Worm (Caenorhabditis elegans) whole organism, L4 larva: ENCODE data around the gene nhr-192.

Experiments used
- F44E2.7 ChIP-seq: fragments of 200-800 bp; sonication (Bioruptor generic); IDR thresholded peaks from 2 replicates; pipeline ENCODE4 v2.1.2; 2022; ENCODE audit warnings: missing genetic modification characterization, missing compliant biosample characterization
- F49E8.2 ChIP-seq: sonication (generic microtip); optimal IDR thresholded peaks from 2 replicates; lab custom pipeline; 2016; ENCODE audit warnings: missing compliant biosample characterization, mild to moderate bottlenecking, missing genetic modification characterization, borderline replicate concordance
- aha-1 ChIP-seq: fragments of 150-350 bp; peaks from one replicate; lab custom pipeline; 2014; ENCODE audit warnings: missing biosample characterization, missing genetic modification characterization
- ceh-20 ChIP-seq: fragments of 200-800 bp; sonication (Bioruptor generic); IDR thresholded peaks from 2 replicates; pipeline ENCODE4 v1.3.6; 2022; ENCODE audit warnings: missing genetic modification reagents, missing genetic modification characterization, missing compliant biosample characterization
- ceh-44 ChIP-seq: fragments of 200-800 bp; sonication (Bioruptor generic); IDR thresholded peaks from 2 replicates; pipeline ENCODE4 v1.3.6; 2022; ENCODE audit warnings: missing genetic modification reagents, missing genetic modification characterization, missing compliant biosample characterization
- ceh-82 ChIP-seq: sonication (generic microtip); optimal IDR thresholded peaks from 2 replicates; lab custom pipeline; 2017; ENCODE audit warnings: missing biosample characterization, missing genetic modification characterization
- ces-1 ChIP-seq: fragments of 150-350 bp; sonication (generic microtip); optimal IDR thresholded peaks from 4 replicates; lab custom pipeline; 2014; ENCODE audit warnings: missing biosample characterization, missing genetic modification reagents, missing genetic modification characterization
- daf-16 ChIP-seq, 3 experiments: sonication (generic microtip); optimal IDR thresholded peaks; 2 replicates each; lab custom pipeline; 2016 to 2017; ENCODE audit warnings: missing genetic modification characterization in 3 of 3, missing genetic modification reagents in 3 of 3, mild to moderate bottlenecking in 2 of 3, missing compliant biosample characterization in 2 of 3, missing biosample characterization in 1 of 3, moderate library complexity in 1 of 3
- daf-19 ChIP-seq: fragments of 200-800 bp; sonication (Bioruptor generic); conservative IDR thresholded peaks from 2 replicates; pipeline ENCODE4 v1.3.6; 2022; ENCODE audit warnings: missing genetic modification characterization, missing compliant biosample characterization
- dmd-6 ChIP-seq: fragments of 200-800 bp; sonication (Bioruptor generic); IDR thresholded peaks from 2 replicates; pipeline ENCODE4 v1.3.6; 2022; ENCODE audit warnings: missing genetic modification reagents, missing genetic modification characterization, missing compliant biosample characterization
- dve-1 ChIP-seq: sonication (generic microtip); optimal IDR thresholded peaks from 2 replicates; lab custom pipeline; 2017; ENCODE audit warnings: antibody characterized with exemption, mild to moderate bottlenecking, missing genetic modification characterization, missing compliant biosample characterization; ENCODE audit not compliant: insufficient read depth
- fkh-10 ChIP-seq: fragments of 150-350 bp; optimal IDR thresholded peaks from 2 replicates; lab custom pipeline; 2014; ENCODE audit warnings: missing biosample characterization, missing genetic modification reagents, missing genetic modification characterization
- hlh-11 ChIP-seq: fragments of 200-800 bp; sonication (Bioruptor generic); optimal IDR thresholded peaks from 2 replicates; lab custom pipeline; 2018; ENCODE audit warnings: mild to moderate bottlenecking, missing genetic modification characterization, missing compliant biosample characterization
- hmg-1.1 ChIP-seq: fragments of 200-800 bp; sonication (Bioruptor generic); IDR thresholded peaks from 2 replicates; pipeline ENCODE4 v1.3.6; 2022; ENCODE audit warnings: missing genetic modification reagents, missing genetic modification characterization, missing compliant biosample characterization
- jun-1 ChIP-seq: fragments of 150-350 bp; optimal IDR thresholded peaks from 2 replicates; lab custom pipeline; 2014; ENCODE audit warnings: missing biosample characterization, missing genetic modification reagents, missing genetic modification characterization
- lim-7 ChIP-seq: fragments of 200-800 bp; sonication (Bioruptor generic); IDR thresholded peaks from 2 replicates; pipeline ENCODE4 v1.3.6; 2022; ENCODE audit warnings: missing genetic modification characterization, missing compliant biosample characterization
- lin-1 ChIP-seq: fragments of 200-800 bp; sonication (Bioruptor generic); IDR thresholded peaks from 2 replicates; pipeline ENCODE4 v1.3.6; 2022; ENCODE audit warnings: missing genetic modification reagents, missing genetic modification characterization, missing compliant biosample characterization
- lin-29 ChIP-seq: fragments of 200-800 bp; sonication (Bioruptor generic); IDR thresholded peaks from 2 replicates; pipeline ENCODE4 v1.3.6; 2022; ENCODE audit warnings: missing genetic modification reagents, missing genetic modification characterization, missing compliant biosample characterization
- lin-38 ChIP-seq: fragments of 200-800 bp; sonication (Bioruptor generic); IDR thresholded peaks from 2 replicates; pipeline ENCODE4 v1.3.6; 2022; ENCODE audit warnings: missing genetic modification reagents, missing genetic modification characterization, missing compliant biosample characterization
- lin-39 ChIP-seq: fragments of 150-350 bp; optimal IDR thresholded peaks from 2 replicates; lab custom pipeline; 2014; ENCODE audit warnings: missing biosample characterization, missing genetic modification reagents, missing genetic modification characterization
- lir-3 ChIP-seq: sonication (generic microtip); optimal IDR thresholded peaks from 2 replicates; lab custom pipeline; 2016; ENCODE audit warnings: mild to moderate bottlenecking, missing genetic modification characterization, missing compliant biosample characterization
- lsy-2 ChIP-seq, 2 experiments: fragments of 150-350 bp in 1 of 2; sonication (generic microtip) in 1 of 2; optimal IDR thresholded peaks; 2 replicates each; lab custom pipeline; 2014 to 2017; ENCODE audit warnings: missing biosample characterization in 2 of 2, missing genetic modification characterization in 2 of 2
- mdt-29 ChIP-seq: fragments of 200-800 bp; sonication (Bioruptor generic); IDR thresholded peaks from 2 replicates; pipeline ENCODE4 v1.3.6; 2022; ENCODE audit warnings: missing genetic modification reagents, missing genetic modification characterization, missing compliant biosample characterization
- mes-2 ChIP-seq: sonication (generic microtip); optimal IDR thresholded peaks from 2 replicates; lab custom pipeline; 2016; ENCODE audit warnings: missing genotype, mild to moderate bottlenecking, missing genetic modification characterization, missing compliant biosample characterization; ENCODE audit not compliant: poor library complexity, severe bottlenecking
- mxl-3 ChIP-seq: fragments of 200-800 bp; sonication (Bioruptor generic); optimal IDR thresholded peaks from 2 replicates; lab custom pipeline; 2018; ENCODE audit warnings: mild to moderate bottlenecking, missing genetic modification characterization, missing compliant biosample characterization
- nhr-10 ChIP-seq: fragments of 150-350 bp; optimal IDR thresholded peaks from 2 replicates; lab custom pipeline; 2014; ENCODE audit warnings: missing biosample characterization, missing genetic modification characterization
- nhr-111 ChIP-seq: fragments of 200-800 bp; sonication (Bioruptor generic); optimal IDR thresholded peaks from 2 replicates; lab custom pipeline; 2018; ENCODE audit warnings: mild to moderate bottlenecking, missing genetic modification characterization, missing compliant biosample characterization
- nhr-25 ChIP-seq: sonication (generic microtip); optimal IDR thresholded peaks from 2 replicates; lab custom pipeline; 2017; ENCODE audit warnings: missing genetic modification characterization, mild to moderate bottlenecking, missing compliant biosample characterization, antibody characterized with exemption, moderate library complexity, borderline replicate concordance; ENCODE audit not compliant: insufficient read depth
- nhr-42 ChIP-seq: fragments of 200-800 bp; sonication (Bioruptor generic); IDR thresholded peaks from 2 replicates; pipeline ENCODE4 v1.3.6; 2022; ENCODE audit warnings: missing genetic modification characterization, missing compliant biosample characterization
- nhr-48 ChIP-seq: sonication (generic microtip); optimal IDR thresholded peaks from 2 replicates; lab custom pipeline; 2016; ENCODE audit warnings: mild to moderate bottlenecking, missing genetic modification characterization, missing compliant biosample characterization
- nhr-6 ChIP-seq: fragments of 150-350 bp; optimal IDR thresholded peaks from 2 replicates; lab custom pipeline; 2014; ENCODE audit warnings: missing biosample characterization, missing genetic modification characterization
- nhr-76 ChIP-seq: fragments of 150-350 bp; optimal IDR thresholded peaks from 2 replicates; lab custom pipeline; 2014; ENCODE audit warnings: missing biosample characterization, missing genetic modification characterization
- pqm-1 ChIP-seq: sonication (generic microtip); optimal IDR thresholded peaks from 2 replicates; lab custom pipeline; 2017; ENCODE audit warnings: missing biosample characterization, missing genetic modification characterization
- rbr-2 ChIP-seq: sonication (generic microtip); optimal IDR thresholded peaks from 2 replicates; lab custom pipeline; 2016; ENCODE audit warnings: missing genotype, missing genetic modification characterization, missing compliant biosample characterization
- set-16 ChIP-seq: fragments of 200-800 bp; sonication (Bioruptor generic); IDR thresholded peaks from 2 replicates; pipeline ENCODE4 v1.3.6; 2022; ENCODE audit warnings: missing genetic modification reagents, missing genetic modification characterization, missing compliant biosample characterization
- tag-97 ChIP-seq: fragments of 200-800 bp; sonication (Bioruptor generic); IDR thresholded peaks from 2 replicates; pipeline ENCODE4 v1.3.6; 2022; ENCODE audit warnings: missing genetic modification characterization, missing compliant biosample characterization
- unc-62 ChIP-seq, 3 experiments: fragments of 150-350 bp in 1 of 3; sonication (generic microtip); optimal IDR thresholded peaks in 2 of 3; peaks in 1 of 3; 1 replicate in 1 of 3; 2 replicates in 2 of 3; lab custom pipeline; 2014 to 2017; ENCODE audit warnings: missing biosample characterization in 3 of 3, missing genetic modification characterization in 3 of 3, missing genetic modification reagents in 3 of 3, missing genotype in 1 of 3
- vab-7 ChIP-seq: fragments of 200-800 bp; sonication (Bioruptor generic); IDR thresholded peaks from 2 replicates; pipeline ENCODE4 v1.3.6; 2022; ENCODE audit warnings: missing genetic modification reagents, missing genetic modification characterization, missing compliant biosample characterization
- zfp-2 ChIP-seq: sonication (generic microtip); optimal IDR thresholded peaks from 2 replicates; lab custom pipeline; 2016; ENCODE audit warnings: mild to moderate bottlenecking, missing genetic modification characterization, missing compliant biosample characterization
- zfp-3 ChIP-seq: fragments of 200-800 bp; sonication (Bioruptor generic); conservative IDR thresholded peaks from 2 replicates; pipeline ENCODE4 v1.3.6; 2022; ENCODE audit warnings: missing genetic modification reagents, missing genetic modification characterization, missing compliant biosample characterization
- zip-2 ChIP-seq: fragments of 150-350 bp; optimal IDR thresholded peaks from 2 replicates; lab custom pipeline; 2014; ENCODE audit warnings: missing biosample characterization, missing genetic modification characterization
- ztf-7 ChIP-seq: fragments of 150-350 bp; optimal IDR thresholded peaks from 2 replicates; lab custom pipeline; 2014; ENCODE audit warnings: missing biosample characterization, missing genetic modification characterization

nhr-192 gene

ce11 chrV:10036275-10036674 is 34.2 kb downstream of the nhr-192 start, which contains the start of gene T06E8.2 (continued):
- TF ChIP-seq lin-29 (GFP tag; lab: Robert Waterston, UW) (no peak), F44E2.7 (no peak), lin-1 (no peak), vab-7 (GFP tag; lab: Robert Waterston, UW) (no peak), mxl-3 (GFP tag; lab: Kevin White, UChicago) (peak; percentile 79), lsy-2 (tag; optimal IDR thresholded peaks at IDR 0.05; lab: Kevin White, UChicago) (peak in 1 of 2 experiments; percentile 54), zfp-3 (GFP tag; lab: Robert Waterston, UW) (no peak), ceh-20 (GFP tag; lab: Robert Waterston, UW) (0 out of 2 replicates have a peak, but pooled peaks have one; percentile 27), daf-16 (GFP tag; optimal IDR thresholded peaks at IDR 0.05; lab: Kevin White, UChicago) (peak in 1 of 2 experiments; percentile 43), daf-16 (tag; optimal IDR thresholded peaks at IDR 0.05; lab: Kevin White, UChicago) (peak; percentile 39), lim-7 (no peak), set-16 (no peak; the same call in 1 of the 2 replicates), daf-19 (GFP tag; lab: Robert Waterston, UW) (no peak), ztf-7 (no peak), fkh-10 (GFP tag; lab: Kevin White, UChicago) (no peak), nhr-25 (tag; lab: Kevin White, UChicago) (no peak), aha-1 (tag; lab: Kevin White, UChicago) (peak; percentile 35), pqm-1 (tag; lab: Kevin White, UChicago) (no peak), mes-2 (tag; lab: Kevin White, UChicago) (peak; percentile 30), dmd-6 (GFP tag; lab: Robert Waterston, UW) (peak; percentile 54), rbr-2 (tag; lab: Kevin White, UChicago) (peak; percentile 26), lir-3 (tag; lab: Kevin White, UChicago) (no peak), tag-97 (no peak), nhr-42 (GFP tag; lab: Robert Waterston, UW) (no peak), mdt-29 (no peak), ces-1 (GFP tag; lab: Kevin White, UChicago) (no peak), ceh-44 (GFP tag; lab: Robert Waterston, UW) (no peak), nhr-76 (tag; lab: Kevin White, UChicago) (no peak), jun-1 (tag; lab: Kevin White, UChicago) (no peak), dve-1 (tag; lab: Kevin White, UChicago) (peak; percentile 69), unc-62 (GFP tag; optimal IDR thresholded peaks at IDR 0.05 in 1 of 2; lab: Kevin White, UChicago) (no peak), unc-62 (tag; optimal IDR thresholded peaks at IDR 0.05; lab: Kevin White, UChicago) (no peak), lin-39 (tag; lab: Kevin White, UChicago) (no peak), nhr-10 (no peak), hlh-11 (peak; percentile 76), zfp-2 (tag; lab: Kevin White, UChicago) (no peak), ceh-82 (tag; lab: Kevin White, UChicago) (no peak), nhr-6 (tag; lab: Kevin White, UChicago) (peak; percentile 72), lin-38 (no peak), nhr-48 (peak; percentile 14), F49E8.2 (no peak), zip-2 (tag; lab: Kevin White, UChicago) (no peak), hmg-1.1 (GFP tag; lab: Robert Waterston, UW) (peak; percentile 27; the same call in 1 of the 2 replicates)

ce11 chrV:10035586-10035985 is 34.9 kb downstream of the nhr-192 start:
- TF ChIP-seq nhr-111 (GFP tag; lab: Kevin White, UChicago), result no peak
- peak; percentile 5 for TF ChIP-seq rbr-2 (tag; lab: Kevin White, UChicago)
